Worm (Caenorhabditis elegans) whole organism, L2 larva: ENCODE data around the gene F23B2.10.

Experiments used
- C34F6.9 ChIP-seq: fragments of 150-350 bp; optimal IDR thresholded peaks from 2 replicates; lab custom pipeline; 2014; ENCODE audit warnings: missing biosample characterization, missing genetic modification characterization
- F13H6.1 ChIP-seq: sonication (generic microtip); optimal IDR thresholded peaks from 2 replicates; lab custom pipeline; 2016; ENCODE audit warnings: missing genetic modification characterization, missing compliant biosample characterization
- R02D3.7 ChIP-seq: fragments of 150-350 bp; optimal IDR thresholded peaks from 2 replicates; lab custom pipeline; 2014; ENCODE audit warnings: missing biosample characterization, missing genetic modification characterization
- ZK546.5 ChIP-seq: sonication (generic microtip); optimal IDR thresholded peaks from 2 replicates; lab custom pipeline; 2017; ENCODE audit warnings: missing biosample characterization, missing genetic modification characterization
- alr-1 ChIP-seq: fragments of 150-350 bp; optimal IDR thresholded peaks from 2 replicates; lab custom pipeline; 2014; ENCODE audit warnings: missing biosample characterization, missing genetic modification characterization
- aly-2 ChIP-seq: fragments of 150-350 bp; optimal IDR thresholded peaks from 2 replicates; lab custom pipeline; 2014; ENCODE audit warnings: missing biosample characterization, missing genetic modification characterization
- ama-1 ChIP-seq: fragments of 150-350 bp; optimal IDR thresholded peaks from 2 replicates; lab custom pipeline; 2018; ENCODE audit warnings: inconsistent platforms
- blmp-1 ChIP-seq: sonication (generic microtip); optimal IDR thresholded peaks from 2 replicates; lab custom pipeline; 2017; ENCODE audit warnings: missing genetic modification characterization, mild to moderate bottlenecking, missing compliant biosample characterization, antibody characterized with exemption, moderate library complexity; ENCODE audit not compliant: insufficient read depth
- ceh-16 ChIP-seq: fragments of 150-350 bp; optimal IDR thresholded peaks from 2 replicates; lab custom pipeline; 2014; ENCODE audit warnings: missing biosample characterization, missing genetic modification characterization
- ceh-82 ChIP-seq: fragments of 150-350 bp; optimal IDR thresholded peaks from 2 replicates; lab custom pipeline; 2014; ENCODE audit warnings: missing biosample characterization, missing genetic modification characterization
- crh-2 ChIP-seq: sonication (generic microtip); optimal IDR thresholded peaks from 2 replicates; lab custom pipeline; 2017; ENCODE audit warnings: missing biosample characterization, missing genetic modification characterization
- dmd-4 ChIP-seq: sonication (generic microtip); optimal IDR thresholded peaks from 2 replicates; lab custom pipeline; 2017; ENCODE audit warnings: missing biosample characterization, missing genetic modification characterization
- elt-3 ChIP-seq: sonication (generic microtip); optimal IDR thresholded peaks from 2 replicates; lab custom pipeline; 2017; ENCODE audit warnings: missing biosample characterization, missing genetic modification characterization
- fos-1 ChIP-seq: fragments of 150-350 bp; optimal IDR thresholded peaks from 2 replicates; lab custom pipeline; 2014; ENCODE audit warnings: missing biosample characterization, missing genetic modification characterization
- gmeb-1 ChIP-seq: fragments of 150-350 bp; optimal IDR thresholded peaks from 2 replicates; lab custom pipeline; 2014; ENCODE audit warnings: missing biosample characterization, missing genetic modification characterization
- lin-13 ChIP-seq: fragments of 150-350 bp; optimal IDR thresholded peaks from 2 replicates; lab custom pipeline; 2014; ENCODE audit warnings: missing biosample characterization, missing genetic modification reagents, missing genetic modification characterization
- lin-39 ChIP-seq: fragments of 150-350 bp; optimal IDR thresholded peaks from 2 replicates; lab custom pipeline; 2014; ENCODE audit warnings: missing biosample characterization, missing genetic modification reagents, missing genetic modification characterization
- mab-5 ChIP-seq: fragments of 150-350 bp; optimal IDR thresholded peaks from 2 replicates; lab custom pipeline; 2014; ENCODE audit warnings: missing biosample characterization, missing genetic modification characterization
- mbf-1 ChIP-seq: sonication (generic microtip); optimal IDR thresholded peaks from 2 replicates; lab custom pipeline; 2017; ENCODE audit warnings: missing biosample characterization, missing genetic modification characterization
- nhr-10 ChIP-seq: sonication (generic microtip); optimal IDR thresholded peaks from 2 replicates; lab custom pipeline; 2017; ENCODE audit warnings: missing biosample characterization, missing genetic modification characterization
- nhr-11 ChIP-seq: fragments of 150-350 bp; optimal IDR thresholded peaks from 2 replicates; lab custom pipeline; 2014; ENCODE audit warnings: missing biosample characterization, missing genetic modification characterization
- nhr-12 ChIP-seq: fragments of 150-350 bp; optimal IDR thresholded peaks from 2 replicates; lab custom pipeline; 2014; ENCODE audit warnings: missing biosample characterization, missing genetic modification characterization
- nhr-129 ChIP-seq: fragments of 150-350 bp; optimal IDR thresholded peaks from 2 replicates; lab custom pipeline; 2014; ENCODE audit warnings: missing biosample characterization, missing genetic modification characterization
- nhr-237 ChIP-seq: fragments of 150-350 bp; optimal IDR thresholded peaks from 2 replicates; lab custom pipeline; 2014; ENCODE audit warnings: missing biosample characterization, missing genetic modification characterization
- nhr-25 ChIP-seq: fragments of 150-350 bp; sonication (generic microtip); optimal IDR thresholded peaks from 3 replicates; lab custom pipeline; 2014; ENCODE audit warnings: missing biosample characterization, missing genetic modification characterization
- nhr-6 ChIP-seq: fragments of 150-350 bp; optimal IDR thresholded peaks from 2 replicates; lab custom pipeline; 2014; ENCODE audit warnings: missing biosample characterization, missing genetic modification characterization
- nhr-77 ChIP-seq: fragments of 150-350 bp; optimal IDR thresholded peaks from 2 replicates; lab custom pipeline; 2014; ENCODE audit warnings: missing biosample characterization, missing genetic modification characterization
- peb-1 ChIP-seq: fragments of 150-350 bp; optimal IDR thresholded peaks from 2 replicates; lab custom pipeline; 2014; ENCODE audit warnings: missing biosample characterization, missing genetic modification characterization
- sem-4 ChIP-seq: fragments of 150-350 bp; optimal IDR thresholded peaks from 2 replicates; lab custom pipeline; 2014; ENCODE audit warnings: missing biosample characterization, missing genetic modification reagents, missing genetic modification characterization
- unc-39 ChIP-seq: fragments of 150-350 bp; optimal IDR thresholded peaks from 2 replicates; lab custom pipeline; 2014; ENCODE audit warnings: missing biosample characterization, missing genetic modification characterization
- unc-55 ChIP-seq: fragments of 150-350 bp; sonication (generic microtip); optimal IDR thresholded peaks from 3 replicates; lab custom pipeline; 2014; ENCODE audit warnings: missing biosample characterization, missing genetic modification reagents, missing genetic modification characterization
- unc-62 ChIP-seq: fragments of 150-350 bp; optimal IDR thresholded peaks from 2 replicates; lab custom pipeline; 2014; ENCODE audit warnings: missing biosample characterization, missing genetic modification reagents, missing genetic modification characterization
- zag-1 ChIP-seq: fragments of 150-350 bp; optimal IDR thresholded peaks from 2 replicates; lab custom pipeline; 2014; ENCODE audit warnings: missing biosample characterization, missing genetic modification characterization
- ztf-1 ChIP-seq: fragments of 200-800 bp; sonication (Bioruptor generic); conservative IDR thresholded peaks from 2 replicates; pipeline ENCODE4 v1.3.6; 2022; ENCODE audit warnings: missing genetic modification characterization, missing compliant biosample characterization

Gene F23B2.10

ce11 chrIV:9121545-9121944 is 32.6 kb downstream of the F23B2.10 start (continued):
- TF ChIP-seq mab-5 (tag; lab: Kevin White, UChicago) (no peak), nhr-11 (tag; lab: Kevin White, UChicago) (no peak), mbf-1 (no peak), blmp-1 (peak; percentile 48), gmeb-1 (tag; lab: Kevin White, UChicago) (no peak), zag-1 (tag; lab: Kevin White, UChicago) (no peak), aly-2 (tag; lab: Kevin White, UChicago) (no peak), ceh-16 (tag; lab: Kevin White, UChicago) (no peak), elt-3 (tag; lab: Kevin White, UChicago) (no peak), nhr-77 (tag; lab: Kevin White, UChicago) (no peak), nhr-10 (tag; lab: Kevin White, UChicago) (no peak), fos-1 (tag; lab: Kevin White, UChicago) (peak; percentile 69), nhr-25 (tag; lab: Kevin White, UChicago) (peak; percentile 49), nhr-237 (no peak), ama-1 (lab: Kevin White, UChicago) (no peak), peb-1 (no peak), nhr-6 (tag; lab: Kevin White, UChicago) (no peak), R02D3.7 (tag; lab: Kevin White, UChicago) (no peak), unc-55 (GFP tag; lab: Kevin White, UChicago) (no peak), lin-39 (tag; lab: Kevin White, UChicago) (no peak), sem-4 (no peak), alr-1 (tag; lab: Kevin White, UChicago) (no peak), dmd-4 (tag; lab: Kevin White, UChicago) (no peak), ZK546.5 (no peak), C34F6.9 (tag; lab: Kevin White, UChicago) (peak; percentile 64), lin-13 (GFP tag; lab: Kevin White, UChicago) (no peak)

DNA sequence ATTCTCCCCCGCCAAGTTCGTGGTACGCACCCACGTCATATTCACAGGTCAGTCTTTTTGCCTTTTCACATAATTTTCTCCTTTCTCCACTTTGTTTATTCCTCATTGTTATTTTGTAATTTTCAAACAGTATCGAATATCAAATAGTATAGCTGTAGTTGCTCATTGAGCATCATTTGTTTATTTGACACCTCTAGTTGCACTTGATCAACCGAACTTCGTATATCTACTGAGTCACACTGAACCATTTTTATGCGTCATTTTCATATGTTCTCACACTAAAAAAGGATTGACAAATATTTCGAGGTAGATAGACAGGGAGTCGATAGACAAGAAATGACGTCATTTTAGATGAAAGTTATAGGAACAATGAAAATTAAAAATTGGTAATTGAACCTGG is 33.9 kb downstream of the F23B2.10 start:
- TF ChIP-seq unc-62 (GFP tag; lab: Kevin White, UChicago) (no peak), dmd-4 (tag; lab: Kevin White, UChicago) (no peak), aly-2 (tag; lab: Kevin White, UChicago) (no peak), nhr-10 (tag; lab: Kevin White, UChicago) (no peak)

DNA sequence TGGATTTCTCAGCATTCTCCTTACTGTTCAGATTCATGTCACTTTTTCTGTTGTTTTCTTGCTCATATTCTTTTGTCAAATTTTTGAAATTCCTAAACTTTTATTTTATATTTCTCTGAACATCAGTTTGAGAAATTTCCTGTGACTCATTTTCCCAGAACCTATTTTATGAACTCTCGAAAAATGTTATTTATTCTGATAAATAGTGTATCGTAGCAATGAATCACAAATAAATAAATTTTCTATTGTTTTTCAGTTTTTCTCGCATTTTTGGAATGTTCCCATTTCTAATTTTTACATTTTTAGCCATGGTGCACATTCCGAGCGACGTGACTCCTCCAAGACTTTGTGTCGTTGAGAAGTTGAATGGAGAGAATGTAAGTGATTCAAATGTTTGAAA is 35.4 kb downstream of the F23B2.10 start, which contains the start of gene nrfl-1:
Gene nrfl-1 (plus strand): TSS at position 301 of the 400 bp plus-strand sequence.
- TF ChIP-seq ZK546.5, result no peak
- no peak for TF ChIP-seq mbf-1
- TF ChIP-seq ama-1 (lab: Kevin White, UChicago), result no peak
- TF ChIP-seq ztf-1 (GFP tag; lab: Robert Waterston, UW), result no peak
- TF ChIP-seq crh-2 (tag; lab: Kevin White, UChicago), result no peak
- no peak for TF ChIP-seq nhr-10 (tag; lab: Kevin White, UChicago)
- no peak for TF ChIP-seq R02D3.7 (tag; lab: Kevin White, UChicago)

- TF ChIP-seq fos-1 (tag; lab: Kevin White, UChicago) (peak; percentile 16), crh-2 (tag; lab: Kevin White, UChicago) (peak; percentile 12), nhr-129 (tag; lab: Kevin White, UChicago) (no peak), F13H6.1 (tag; lab: Kevin White, UChicago) (peak; percentile 53), dmd-4 (tag; lab: Kevin White, UChicago) (no peak)
Measured at ce11 chrIV:9118348-9118747, 35.8 kb downstream of the F23B2.10 start.

ce11 chrIV:9117700-9118099 is 36.5 kb downstream of the F23B2.10 start:
- TF ChIP-seq dmd-4 (tag; lab: Kevin White, UChicago) (no peak), nhr-12 (tag; lab: Kevin White, UChicago) (no peak), unc-39 (tag; lab: Kevin White, UChicago) (no peak), nhr-129 (tag; lab: Kevin White, UChicago) (no peak), lin-13 (GFP tag; lab: Kevin White, UChicago) (no peak), ceh-82 (tag; lab: Kevin White, UChicago) (no peak), fos-1 (tag; lab: Kevin White, UChicago) (no peak), mbf-1 (no peak), R02D3.7 (tag; lab: Kevin White, UChicago) (no peak)
